Fruit fly (Drosophila melanogaster) whole organism, adult: ENCODE measurements around the gene hale.

Source experiments
- CG11617 ChIP-seq: fragments of 200-800 bp; sonication (Bioruptor generic); optimal IDR thresholded peaks from 2 replicates; lab custom pipeline; 2017; ENCODE audit warnings: mild to moderate bottlenecking, missing biosample characterization, missing genetic modification reagents, missing genetic modification characterization
- CG12768 ChIP-seq: fragments of 200-800 bp; sonication (Bioruptor generic); optimal IDR thresholded peaks from 2 replicates; lab custom pipeline; 2017; ENCODE audit warnings: missing biosample characterization, missing genetic modification characterization, mild to moderate bottlenecking, moderate library complexity, missing genetic modification reagents
- CG14711 ChIP-seq: fragments of 200-800 bp; sonication (Bioruptor generic); optimal IDR thresholded peaks from 2 replicates; lab custom pipeline; 2018; ENCODE audit warnings: missing biosample characterization, mild to moderate bottlenecking, missing genetic modification characterization, moderate library complexity
- CG1620 ChIP-seq: fragments of 200-800 bp; sonication (Bioruptor generic); optimal IDR thresholded peaks from 2 replicates; lab custom pipeline; 2016; ENCODE audit warnings: missing biosample characterization, missing genetic modification characterization
- CG33017 ChIP-seq: fragments of 200-800 bp; sonication (Bioruptor generic); optimal IDR thresholded peaks from 2 replicates; lab custom pipeline; 2018; ENCODE audit warnings: missing biosample characterization, mild to moderate bottlenecking, missing genetic modification characterization, moderate library complexity
- CG5204 ChIP-seq: fragments of 200-800 bp; sonication (Bioruptor generic); optimal IDR thresholded peaks from 2 replicates; lab custom pipeline; 2016; ENCODE audit warnings: missing biosample characterization, missing genetic modification characterization
- CG7045 ChIP-seq: fragments of 200-800 bp; sonication (Bioruptor generic); optimal IDR thresholded peaks from 2 replicates; lab custom pipeline; 2017; ENCODE audit warnings: missing biosample characterization, mild to moderate bottlenecking, missing genetic modification characterization
- CG7101 ChIP-seq: fragments of 200-800 bp; sonication (Bioruptor generic); optimal IDR thresholded peaks from 2 replicates; lab custom pipeline; 2018; ENCODE audit warnings: missing biosample characterization, mild to moderate bottlenecking, missing genetic modification characterization, moderate library complexity
- Clk ChIP-seq: fragments of 200-800 bp; sonication (Bioruptor generic); optimal IDR thresholded peaks from 2 replicates; lab custom pipeline; 2017; ENCODE audit warnings: missing biosample characterization, missing genetic modification characterization
- Crg-1 ChIP-seq: fragments of 200-800 bp; sonication (Bioruptor generic); optimal IDR thresholded peaks from 2 replicates; lab custom pipeline; 2016; ENCODE audit warnings: missing biosample characterization, missing genetic modification characterization
- Hr96 ChIP-seq: fragments of 200-800 bp; sonication (Bioruptor generic); optimal IDR thresholded peaks from 2 replicates; lab custom pipeline; 2016; ENCODE audit warnings: missing biosample characterization, missing genetic modification characterization
- Mnt ChIP-seq: fragments of 200-800 bp; sonication (Bioruptor generic); optimal IDR thresholded peaks from 2 replicates; lab custom pipeline; 2016; ENCODE audit warnings: missing biosample characterization, mild to moderate bottlenecking, missing genetic modification characterization
- bab1 ChIP-seq: fragments of 200-800 bp; sonication (Bioruptor generic); optimal IDR thresholded peaks from 3 replicates; lab custom pipeline; 2019; ENCODE audit warnings: missing biosample characterization, mild to moderate bottlenecking, missing genetic modification characterization, moderate library complexity
- cic ChIP-seq: fragments of 200-800 bp; sonication (Bioruptor generic); optimal IDR thresholded peaks from 2 replicates; lab custom pipeline; 2017; ENCODE audit warnings: missing biosample characterization, mild to moderate bottlenecking, missing genetic modification characterization, moderate library complexity
- cnc ChIP-seq, 2 experiments: fragments of >200 bp; optimal IDR thresholded peaks; 2 replicates each; lab custom pipeline; 2017
- kay ChIP-seq: fragments of 200-800 bp; sonication (Bioruptor generic); peaks from one replicate; lab custom pipeline; 2016; ENCODE audit warnings: missing biosample characterization, missing genetic modification characterization, borderline replicate concordance
- ovo ChIP-seq: fragments of 200-800 bp; sonication (Bioruptor generic); optimal IDR thresholded peaks from 2 replicates; lab custom pipeline; 2016; ENCODE audit warnings: missing biosample characterization, missing genetic modification characterization
- pad ChIP-seq: fragments of 200-800 bp; sonication (Bioruptor generic); optimal IDR thresholded peaks from 3 replicates; lab custom pipeline; 2017; ENCODE audit warnings: missing biosample characterization, missing genetic modification characterization, mild to moderate bottlenecking, moderate library complexity, missing genetic modification reagents
- tj ChIP-seq: fragments of 200-800 bp; sonication (Bioruptor generic); optimal IDR thresholded peaks from 3 replicates; lab custom pipeline; 2017; ENCODE audit warnings: missing biosample characterization, mild to moderate bottlenecking, missing genetic modification characterization, moderate library complexity
- toe ChIP-seq: fragments of 200-800 bp; sonication (Bioruptor generic); optimal IDR thresholded peaks from 2 replicates; lab custom pipeline; 2016; ENCODE audit warnings: missing biosample characterization, missing genetic modification characterization

Gene hale

DNA sequence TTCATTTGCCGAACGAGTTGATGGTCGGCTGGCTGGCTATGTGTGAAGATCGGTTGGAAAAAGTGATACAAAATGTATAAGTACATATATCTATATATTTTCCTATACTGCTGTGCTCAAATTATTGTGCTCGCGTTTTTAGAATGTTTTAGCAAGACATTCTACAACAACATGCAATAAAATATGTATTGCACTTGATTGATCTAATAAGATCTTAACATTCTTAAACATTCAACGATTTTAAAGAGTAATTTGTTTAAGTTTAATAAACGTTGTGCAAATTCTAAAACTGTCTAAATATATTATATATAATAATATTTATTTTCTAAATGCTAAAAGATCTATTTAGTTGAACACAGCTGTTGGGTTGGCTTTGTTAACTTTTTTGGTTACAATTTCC is 45.3 kb downstream of the hale start:
- TF ChIP-seq CG14711 (tag; lab: Kevin White, UChicago), result peak; percentile 41
- TF ChIP-seq Clk (GFP tag; lab: Kevin White, UChicago), result no peak
- no peak for TF ChIP-seq CG11617 (GFP tag; lab: Kevin White, UChicago)
- no peak for TF ChIP-seq Mnt (GFP tag; lab: Kevin White, UChicago)
- no peak for TF ChIP-seq CG7045 (GFP tag; lab: Kevin White, UChicago)
- TF ChIP-seq Crg-1 (GFP tag; lab: Kevin White, UChicago), result no peak
- TF ChIP-seq kay (GFP tag; lab: Kevin White, UChicago), result no peak
- no peak for TF ChIP-seq Hr96 (GFP tag; lab: Kevin White, UChicago)
- no peak for TF ChIP-seq CG1620 (GFP tag; lab: Kevin White, UChicago)
- no peak for TF ChIP-seq bab1
- TF ChIP-seq CG5204 (GFP tag; lab: Kevin White, UChicago), result no peak
- TF ChIP-seq toe (GFP tag; lab: Kevin White, UChicago), result no peak
- peak; percentile 26 for TF ChIP-seq CG33017 (tag; lab: Kevin White, UChicago)
- TF ChIP-seq CG12768 (GFP tag; lab: Kevin White, UChicago), result no peak
- TF ChIP-seq CG7101 (tag; lab: Kevin White, UChicago), result no peak
- no peak for TF ChIP-seq tj (GFP tag; lab: Kevin White, UChicago)
- no peak for TF ChIP-seq cnc (optimal IDR thresholded peaks at IDR 0.05; lab: Kevin White, UChicago)

DNA sequence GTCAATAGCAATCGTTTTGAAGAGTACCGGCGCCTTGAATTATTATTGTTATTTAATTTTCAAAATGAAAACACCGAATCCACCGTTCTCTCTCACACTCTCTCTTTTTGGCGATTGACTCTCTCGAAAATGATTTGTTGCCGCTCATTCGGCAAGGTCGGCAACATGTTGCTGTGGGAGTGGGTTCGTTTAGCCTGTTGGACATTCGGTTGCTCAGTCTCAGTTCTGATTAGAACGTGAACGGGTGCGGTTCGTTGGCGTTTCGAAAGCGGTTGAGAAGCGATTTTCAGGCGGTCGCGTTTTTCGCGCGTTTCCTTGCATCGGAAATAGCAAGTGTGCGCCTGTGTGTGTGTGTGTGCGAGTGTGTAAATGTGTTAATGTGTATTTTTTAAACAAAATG is 46.6 kb downstream of the hale start, which contains the start of gene Ac76E:
Gene Ac76E, plus strand, starts transcription at position 264 of the 400 bp plus-strand sequence.
- no peak for TF ChIP-seq cnc (optimal IDR thresholded peaks at IDR 0.05; lab: Kevin White, UChicago)
- TF ChIP-seq CG5204 (GFP tag; lab: Kevin White, UChicago), result no peak
- peak; percentile 29 for TF ChIP-seq kay (GFP tag; lab: Kevin White, UChicago)
- TF ChIP-seq pad (GFP tag; lab: Kevin White, UChicago), result no peak
- peak; percentile 19 for TF ChIP-seq toe (GFP tag; lab: Kevin White, UChicago)
- TF ChIP-seq CG11617 (GFP tag; lab: Kevin White, UChicago), result peak; percentile 40
- peak; percentile 36 for TF ChIP-seq CG33017 (tag; lab: Kevin White, UChicago)
- no peak for TF ChIP-seq Crg-1 (GFP tag; lab: Kevin White, UChicago)
- TF ChIP-seq ovo (GFP tag; lab: Kevin White, UChicago), result no peak
- no peak for TF ChIP-seq CG1620 (GFP tag; lab: Kevin White, UChicago)
- peak; percentile 64 for TF ChIP-seq cic (GFP tag; lab: Kevin White, UChicago)
- peak; percentile 18 for TF ChIP-seq Hr96 (GFP tag; lab: Kevin White, UChicago)
- peak; percentile 52 for TF ChIP-seq CG7045 (GFP tag; lab: Kevin White, UChicago)
- TF ChIP-seq CG7101 (tag; lab: Kevin White, UChicago), result no peak
- peak; percentile 68 for TF ChIP-seq Mnt (GFP tag; lab: Kevin White, UChicago)
- peak; percentile 24 for TF ChIP-seq bab1
- peak; percentile 34 for TF ChIP-seq tj (GFP tag; lab: Kevin White, UChicago)
- TF ChIP-seq CG12768 (GFP tag; lab: Kevin White, UChicago), result peak; percentile 56
- TF ChIP-seq Clk (GFP tag; lab: Kevin White, UChicago), result no peak
- peak; percentile 14 for TF ChIP-seq CG14711 (tag; lab: Kevin White, UChicago)
